Fruit fly (Drosophila melanogaster) whole organism, embryonic: Measurements from ENCODE around the gene CG5382.
A peak's percentile ranks its signal among the peaks of the same experiment; 100 is the strongest.

Experiments used
- Awh ChIP-seq: fragments of 200-800 bp; sonication (Bioruptor generic); IDR thresholded peaks from 2 replicates; pipeline ENCODE4, ENCODE4 v1.3.6; 2022; ENCODE audit warnings: missing biosample characterization, missing genetic modification characterization
- CG10543 ChIP-seq: fragments of 200-800 bp; sonication (Bioruptor generic); optimal IDR thresholded peaks from 3 replicates; lab custom pipeline; 2017; ENCODE audit warnings: missing biosample characterization, mild to moderate bottlenecking, missing genetic modification characterization, moderate library complexity
- CG11696 ChIP-seq: fragments of 200-800 bp; sonication (Bioruptor generic); IDR thresholded peaks from 2 replicates; pipeline ENCODE4 v1.3.6; 2022; ENCODE audit warnings: missing biosample characterization, missing genetic modification characterization
- CG11723 ChIP-seq: fragments of 200-800 bp; sonication (Bioruptor generic); optimal IDR thresholded peaks from 2 replicates; lab custom pipeline; 2017; ENCODE audit warnings: missing biosample characterization, mild to moderate bottlenecking, missing genetic modification characterization
- CG12236 ChIP-seq: fragments of 200-800 bp; sonication (Bioruptor generic); optimal IDR thresholded peaks from 2 replicates; lab custom pipeline; 2016; ENCODE audit warnings: missing biosample characterization, missing genetic modification characterization
- CG13287 ChIP-seq: fragments of 200-800 bp; sonication (Bioruptor generic); IDR thresholded peaks from 2 replicates; pipeline ENCODE4 v1.3.6; 2022; ENCODE audit warnings: missing biosample characterization, missing genetic modification characterization; ENCODE audit not compliant: partially characterized antibody
- CG13296 ChIP-seq: fragments of 200-800 bp; sonication (Bioruptor generic); optimal IDR thresholded peaks from 3 replicates; lab custom pipeline; 2018; ENCODE audit warnings: missing biosample characterization, mild to moderate bottlenecking, missing genetic modification characterization
- CG1602 ChIP-seq: fragments of 200-800 bp; sonication (Bioruptor generic); optimal IDR thresholded peaks from 3 replicates; lab custom pipeline; 2016; ENCODE audit warnings: missing biosample characterization, missing genetic modification characterization
- CG1603 ChIP-seq: fragments of 200-800 bp; sonication (Bioruptor generic); optimal IDR thresholded peaks from 2 replicates; lab custom pipeline; 2019; ENCODE audit warnings: missing biosample characterization, mild to moderate bottlenecking, missing genetic modification characterization, moderate library complexity
- CG1792 ChIP-seq: fragments of 200-800 bp; sonication (Bioruptor generic); optimal IDR thresholded peaks from 2 replicates; lab custom pipeline; 2016; ENCODE audit warnings: missing biosample characterization, missing genetic modification characterization
- CG2120 ChIP-seq: fragments of 200-800 bp; sonication (Bioruptor generic); optimal IDR thresholded peaks from 3 replicates; lab custom pipeline; 2016; ENCODE audit warnings: missing biosample characterization, missing genetic modification characterization
- CG32767 ChIP-seq: fragments of 200-800 bp; sonication (Bioruptor generic); IDR thresholded peaks from 2 replicates; pipeline ENCODE4 v1.3.6; 2022; ENCODE audit warnings: missing biosample characterization, missing genetic modification characterization
- CG33557 ChIP-seq: fragments of 200-800 bp; sonication (Bioruptor generic); optimal IDR thresholded peaks from 2 replicates; lab custom pipeline; 2019; ENCODE audit warnings: missing biosample characterization, mild to moderate bottlenecking, missing genetic modification characterization, moderate library complexity
- CG4360 ChIP-seq: fragments of 200-800 bp; sonication (Bioruptor generic); IDR thresholded peaks from 2 replicates; pipeline ENCODE4 v1.3.6; 2022; ENCODE audit warnings: missing biosample characterization, missing genetic modification characterization
- CG4820 ChIP-seq: fragments of 200-800 bp; sonication (Bioruptor generic); optimal IDR thresholded peaks from 3 replicates; lab custom pipeline; 2016; ENCODE audit warnings: missing biosample characterization, missing genetic modification characterization
- CG5180 ChIP-seq: fragments of 200-800 bp; sonication (Bioruptor generic); optimal IDR thresholded peaks from 3 replicates; lab custom pipeline; 2017; ENCODE audit warnings: missing biosample characterization, missing genetic modification characterization, mild to moderate bottlenecking, moderate library complexity, missing genetic modification reagents
- CG6689 ChIP-seq: fragments of 200-800 bp; sonication (Bioruptor generic); IDR thresholded peaks from 2 replicates; pipeline ENCODE4 v1.3.6; 2022; ENCODE audit warnings: missing biosample characterization, missing genetic modification characterization
- D ChIP-seq, 2 experiments: fragments of 200-800 bp in 1 of 2; fragments of >200 bp in 1 of 2; sonication (Bioruptor generic) in 1 of 2; optimal IDR thresholded peaks; 2 replicates in 1 of 2; 3 replicates in 1 of 2; lab custom pipeline; 2017; ENCODE audit warnings: mild to moderate bottlenecking in 1 of 2, missing biosample characterization in 1 of 2, missing genetic modification characterization in 1 of 2, missing genetic modification reagents in 1 of 2
- Dad ChIP-seq: fragments of 200-800 bp; sonication (Bioruptor generic); optimal IDR thresholded peaks from 3 replicates; lab custom pipeline; 2016; ENCODE audit warnings: missing biosample characterization, missing genetic modification characterization
- Dbx ChIP-seq: fragments of 200-800 bp; sonication (Bioruptor generic); IDR thresholded peaks from 3 replicates; pipeline ENCODE4 v1.3.6; 2022; ENCODE audit warnings: missing biosample characterization, missing genetic modification characterization
- Doc2 ChIP-seq: fragments of 200-800 bp; sonication (Bioruptor generic); IDR thresholded peaks from 2 replicates; pipeline ENCODE4 v1.3.6; 2022; ENCODE audit warnings: missing biosample characterization, missing genetic modification characterization
- E2f1 ChIP-seq: fragments of 200-800 bp; sonication (Bioruptor generic); IDR thresholded peaks from 2 replicates; pipeline ENCODE4 v1.3.6; 2022; ENCODE audit warnings: missing biosample characterization, missing genetic modification characterization
- Gsc ChIP-seq: fragments of 200-800 bp; sonication (Bioruptor generic); IDR thresholded peaks from 2 replicates; pipeline ENCODE4 v1.3.6; 2022; ENCODE audit warnings: missing biosample characterization, missing genetic modification characterization
- Nf-YA ChIP-seq: fragments of 200-800 bp; sonication (Bioruptor generic); IDR thresholded peaks from 2 replicates; pipeline ENCODE4 v1.3.6; 2022; ENCODE audit warnings: missing biosample characterization, missing genetic modification characterization
- Optix ChIP-seq: fragments of 200-800 bp; sonication (Bioruptor generic); IDR thresholded peaks from 3 replicates; pipeline ENCODE4 v1.3.6; 2022; ENCODE audit warnings: missing biosample characterization, missing genetic modification characterization
- Ravus ChIP-seq: fragments of 200-800 bp; sonication (Bioruptor generic); IDR thresholded peaks from 2 replicates; pipeline ENCODE4 v1.3.6; 2022; ENCODE audit warnings: missing biosample characterization, missing genetic modification characterization
- Side ChIP-seq: fragments of 200-800 bp; sonication (Bioruptor generic); optimal IDR thresholded peaks from 2 replicates; lab custom pipeline; 2016; ENCODE audit warnings: missing biosample characterization, missing genetic modification characterization
- Trl ChIP-seq, 3 experiments: fragments of >200 bp in 2 of 3; fragments of 200-800 bp in 1 of 3; sonication (Bioruptor generic) in 1 of 3; optimal IDR thresholded peaks; 2 replicates in 1 of 3; 3 replicates in 2 of 3; lab custom pipeline; 2016 to 2017; ENCODE audit warnings: missing biosample characterization in 1 of 3, missing genetic modification characterization in 1 of 3
- Vsx1 ChIP-seq: fragments of 200-800 bp; sonication (Bioruptor generic); optimal IDR thresholded peaks from 2 replicates; lab custom pipeline; 2017; ENCODE audit warnings: missing biosample characterization, mild to moderate bottlenecking, missing genetic modification characterization, missing genetic modification reagents
- amos ChIP-seq: fragments of 200-800 bp; sonication (Bioruptor generic); IDR thresholded peaks from 2 replicates; pipeline ENCODE4 v1.3.6; 2022; ENCODE audit warnings: missing biosample characterization, missing genetic modification characterization; ENCODE audit not compliant: partially characterized antibody
- bcd ChIP-seq: fragments of 200-800 bp; sonication (Bioruptor generic); optimal IDR thresholded peaks from 2 replicates; lab custom pipeline; 2017; ENCODE audit warnings: missing biosample characterization, mild to moderate bottlenecking, missing genetic modification characterization
- crc ChIP-seq: fragments of 200-800 bp; sonication (Bioruptor generic); optimal IDR thresholded peaks from 2 replicates; lab custom pipeline; 2016; ENCODE audit warnings: missing biosample characterization, missing genetic modification characterization
- crol ChIP-seq: fragments of 200-800 bp; sonication (Bioruptor generic); IDR thresholded peaks from 2 replicates; pipeline ENCODE4 v1.3.6; 2022; ENCODE audit warnings: missing biosample characterization, missing genetic modification characterization
- danr ChIP-seq: fragments of 200-800 bp; sonication (Bioruptor generic); IDR thresholded peaks from 2 replicates; pipeline ENCODE4 v1.3.6; 2022; ENCODE audit warnings: missing biosample characterization, missing genetic modification characterization
- dati ChIP-seq: fragments of 200-800 bp; sonication (Bioruptor generic); IDR thresholded peaks from 2 replicates; pipeline ENCODE4 v1.3.6; 2022; ENCODE audit warnings: missing biosample characterization, missing genetic modification characterization
- dpn ChIP-seq, 2 experiments: fragments of 200-800 bp; sonication (Bioruptor generic); optimal IDR thresholded peaks; 3 replicates each; lab custom pipeline; 2016; ENCODE audit warnings: missing biosample characterization in 2 of 2, missing genetic modification characterization in 2 of 2
- fd102C ChIP-seq: fragments of 200-800 bp; sonication (Bioruptor generic); optimal IDR thresholded peaks from 2 replicates; lab custom pipeline; 2018; ENCODE audit warnings: missing biosample characterization, mild to moderate bottlenecking, missing genetic modification characterization, moderate library complexity
- gcm ChIP-seq: fragments of 200-800 bp; sonication (Bioruptor generic); optimal IDR thresholded peaks from 2 replicates; lab custom pipeline; 2019; ENCODE audit warnings: missing biosample characterization, mild to moderate bottlenecking, missing genetic modification characterization, moderate library complexity
- gsb-n ChIP-seq: fragments of 200-800 bp; sonication (Bioruptor generic); optimal IDR thresholded peaks from 3 replicates; lab custom pipeline; 2018; ENCODE audit warnings: missing biosample characterization, mild to moderate bottlenecking, missing genetic modification characterization
- jigr1 ChIP-seq: fragments of 200-800 bp; sonication (Bioruptor generic); IDR thresholded peaks from 3 replicates; pipeline ENCODE4 v1.3.6; 2022; ENCODE audit warnings: missing biosample characterization, missing genetic modification characterization
- mam ChIP-seq: fragments of 200-800 bp; sonication (Bioruptor generic); optimal IDR thresholded peaks from 3 replicates; lab custom pipeline; 2016; ENCODE audit warnings: missing biosample characterization, missing genetic modification characterization
- repo ChIP-seq: fragments of 200-800 bp; sonication (Bioruptor generic); optimal IDR thresholded peaks from 2 replicates; lab custom pipeline; 2016; ENCODE audit warnings: missing biosample characterization, missing genetic modification characterization
- sens ChIP-seq: fragments of 200-800 bp; sonication (Bioruptor generic); peaks from one replicate; lab custom pipeline; 2016; ENCODE audit warnings: missing biosample characterization, missing genetic modification characterization
- sr ChIP-seq: fragments of 200-800 bp; sonication (Bioruptor generic); IDR thresholded peaks from 3 replicates; pipeline ENCODE4 v1.3.6; 2022; ENCODE audit warnings: missing biosample characterization, missing genetic modification characterization
- ssp ChIP-seq: fragments of 200-800 bp; sonication (Bioruptor generic); IDR thresholded peaks from 2 replicates; pipeline ENCODE4 v1.3.6; 2022; ENCODE audit warnings: missing biosample characterization, missing genetic modification characterization
- tap ChIP-seq: fragments of 200-800 bp; optimal IDR thresholded peaks from 3 replicates; lab custom pipeline; 2019; ENCODE audit warnings: missing biosample characterization, mild to moderate bottlenecking, missing genetic modification characterization, moderate library complexity
- vvl ChIP-seq: fragments of 200-800 bp; sonication (Bioruptor generic); IDR thresholded peaks from 2 replicates; pipeline ENCODE4 v1.3.6; 2022; ENCODE audit warnings: missing biosample characterization, missing genetic modification characterization
- z ChIP-seq: fragments of 200-800 bp; sonication (Bioruptor generic); IDR thresholded peaks from 3 replicates; pipeline ENCODE4 v1.3.6; 2022; ENCODE audit warnings: missing biosample characterization, missing genetic modification characterization
- zen ChIP-seq: fragments of 200-800 bp; sonication (Bioruptor generic); optimal IDR thresholded peaks from 3 replicates; lab custom pipeline; 2018; ENCODE audit warnings: missing biosample characterization, mild to moderate bottlenecking, missing genetic modification characterization, moderate library complexity

The CG5382 gene

dm6 chr3R:22330512-22331119, 35.2 kb downstream of the CG5382 start, which contains the start of gene CG33721 (continued):
- TF ChIP-seq D (optimal IDR thresholded peaks at IDR 0.05; lab: Kevin White, UChicago): no peak
- no peak for TF ChIP-seq D (GFP tag; optimal IDR thresholded peaks at IDR 0.05; lab: Kevin White, UChicago)
- TF ChIP-seq Trl (optimal IDR thresholded peaks at IDR 0.05; lab: Kevin White, UChicago): no peak
- no peak for TF ChIP-seq Trl (GFP tag; optimal IDR thresholded peaks at IDR 0.05; lab: Kevin White, UChicago)
- no peak for TF ChIP-seq Nf-YA
- no peak for TF ChIP-seq CG4820 (GFP tag; lab: Kevin White, UChicago)
- no peak for TF ChIP-seq ssp (GFP tag; lab: Robert Waterston, UW)
- TF ChIP-seq CG11723 (GFP tag; lab: Kevin White, UChicago): no peak
- TF ChIP-seq repo (GFP tag; lab: Kevin White, UChicago): no peak
- TF ChIP-seq Vsx1 (GFP tag; lab: Kevin White, UChicago): peak; percentile 66
- TF ChIP-seq danr: no peak
- peak; percentile 72; the same call in 1 of the 2 replicates for TF ChIP-seq Awh
- TF ChIP-seq CG10543 (GFP tag; lab: Kevin White, UChicago): no peak
- TF ChIP-seq Doc2 (GFP tag; lab: Robert Waterston, UW): no peak
- peak; percentile 83 for TF ChIP-seq vvl (GFP tag; lab: Robert Waterston, UW)
- no peak for TF ChIP-seq Side (GFP tag; lab: Kevin White, UChicago)
- no peak for TF ChIP-seq jigr1 (GFP tag; lab: Robert Waterston, UW)
- TF ChIP-seq, all 482 proteins: peak for 7

dm6 chr3R:22328665-22329350, 37.0 kb downstream of the CG5382 start, which contains the start of gene CG7080:
TSS of gene CG7080 (plus strand) at chr3R:22329300.
- no peak for TF ChIP-seq gsb-n (tag; lab: Kevin White, UChicago)
- TF ChIP-seq gcm: no peak
- no peak for TF ChIP-seq CG11696 (GFP tag; lab: Robert Waterston, UW)
- TF ChIP-seq CG33557: no peak
- no peak for TF ChIP-seq zen (tag; lab: Kevin White, UChicago)
- no peak for TF ChIP-seq bcd
- TF ChIP-seq CG13296 (GFP tag; lab: Kevin White, UChicago): no peak
- no peak for TF ChIP-seq Gsc
- TF ChIP-seq E2f1 (GFP tag; lab: Robert Waterston, UW): no peak
- no peak for TF ChIP-seq sens (GFP tag; lab: Kevin White, UChicago)
- no peak for TF ChIP-seq CG1602
- no peak for TF ChIP-seq Dad (GFP tag; lab: Kevin White, UChicago)
- no peak for TF ChIP-seq crol (GFP tag; lab: Robert Waterston, UW)
- no peak for TF ChIP-seq tap (tag; lab: Kevin White, UChicago)
- no peak for TF ChIP-seq dati (GFP tag; lab: Robert Waterston, UW)
- TF ChIP-seq CG12236 (GFP tag; lab: Kevin White, UChicago): no peak
- TF ChIP-seq CG1603: peak; percentile 48
- no peak for TF ChIP-seq Optix (GFP tag; lab: Robert Waterston, UW)
- no peak for TF ChIP-seq CG13287
- no peak for TF ChIP-seq CG2120
- 0 out of 2 replicates have a peak, but pooled peaks have one; percentile 25 for TF ChIP-seq CG6689 (GFP tag; lab: Robert Waterston, UW)
- TF ChIP-seq z (GFP tag; lab: Robert Waterston, UW): no peak
- TF ChIP-seq Dbx (GFP tag; lab: Robert Waterston, UW): no peak
- TF ChIP-seq amos (GFP tag; lab: Robert Waterston, UW): no peak
- no peak for TF ChIP-seq crc (GFP tag; lab: Kevin White, UChicago)
- no peak for TF ChIP-seq sr (GFP tag; lab: Robert Waterston, UW)
- TF ChIP-seq dpn (GFP tag; optimal IDR thresholded peaks at IDR 0.05; lab: Kevin White, UChicago): no peak
- TF ChIP-seq CG4360 (GFP tag; lab: Robert Waterston, UW): no peak
- no peak for TF ChIP-seq Ravus (GFP tag; lab: Robert Waterston, UW)
- no peak for TF ChIP-seq CG5180 (GFP tag; lab: Kevin White, UChicago)
- TF ChIP-seq CG32767 (GFP tag; lab: Robert Waterston, UW): no peak
- TF ChIP-seq fd102C: no peak
- no peak for TF ChIP-seq mam (GFP tag; lab: Kevin White, UChicago)
- TF ChIP-seq CG1792 (GFP tag; lab: Kevin White, UChicago): no peak
